Worm (Caenorhabditis elegans): Measurements from ENCODE around the gene mpst-2.

mpst-2 gene

DNA sequence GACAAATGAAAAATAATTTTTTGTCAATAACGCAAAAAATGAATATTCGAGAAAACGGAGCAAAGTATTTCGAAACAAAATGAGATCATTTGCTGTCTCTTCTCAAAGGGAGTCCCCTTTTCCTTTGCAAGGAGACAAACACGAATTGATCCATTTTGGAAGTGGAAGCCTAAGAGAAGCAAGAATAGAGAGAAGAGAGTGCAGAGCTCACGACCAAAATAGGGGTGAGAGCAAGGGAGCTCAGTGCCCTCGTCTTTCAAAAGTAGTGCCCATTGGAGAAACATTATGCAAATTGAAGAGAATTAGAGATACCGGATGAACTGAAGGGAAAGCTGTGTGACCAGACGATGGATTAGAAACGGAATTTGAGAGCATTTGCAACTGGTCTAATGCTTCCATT is 42.0 kb downstream of the mpst-2 start:
- TF ChIP-seq mxl-1 (tag; optimal IDR thresholded peaks at IDR 0.05) (no peak), F37B4.10 (GFP tag; IDR thresholded peaks at IDR 0.05) (no peak), cebp-1 (GFP tag; IDR thresholded peaks at IDR 0.05) (no peak), cebp-1 (tag; optimal IDR thresholded peaks at IDR 0.05) (peak; percentile 44), chd-7 (tag; optimal IDR thresholded peaks at IDR 0.05) (peak; percentile 19), F33H1.4 (GFP tag; IDR thresholded peaks at IDR 0.05) (no peak), snpc-3.4 (tag; optimal IDR thresholded peaks at IDR 0.05) (no peak), attf-6 (GFP tag; IDR thresholded peaks at IDR 0.05) (no peak), Y95B8A.8 (GFP tag; IDR thresholded peaks at IDR 0.05) (no peak), hmg-1.2 (GFP tag; IDR thresholded peaks at IDR 0.05) (peak; percentile 52; the same call in 1 of the 2 replicates), dpff-1 (tag; optimal IDR thresholded peaks at IDR 0.05) (no peak), ama-1 (optimal IDR thresholded peaks at IDR 0.05) (peak; percentile 24), ama-1 (GFP tag; optimal IDR thresholded peaks at IDR 0.05) (no peak), ztf-18 (tag; optimal IDR thresholded peaks at IDR 0.05) (no peak), hmg-20 (GFP tag; IDR thresholded peaks at IDR 0.05) (no peak), ekl-4 (GFP tag; IDR thresholded peaks at IDR 0.05) (no peak), F10E7.11 (tag; optimal IDR thresholded peaks at IDR 0.05) (no peak), sea-2 (GFP tag; IDR thresholded peaks at IDR 0.05) (no peak), F57A8.1 (GFP tag; optimal IDR thresholded peaks at IDR 0.05) (no peak)

DNA sequence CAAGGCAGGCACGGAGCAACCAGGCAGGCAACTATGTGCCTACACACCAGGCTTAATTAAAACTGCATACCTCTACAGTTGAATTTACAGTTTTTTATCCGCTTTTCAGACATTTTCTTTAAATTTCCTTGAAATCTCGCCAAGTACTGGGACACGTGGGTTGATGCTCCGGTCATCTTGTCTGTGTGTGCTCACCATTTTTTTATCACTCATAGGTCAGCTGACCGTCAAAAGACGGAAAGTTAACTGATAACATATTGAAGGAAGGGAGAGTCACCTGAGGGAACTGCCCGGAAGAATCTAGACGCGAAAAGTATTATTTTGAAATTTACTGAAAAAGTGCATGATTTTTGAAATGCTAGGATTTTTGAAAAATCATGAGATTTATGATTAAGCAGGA is 42.7 kb downstream of the mpst-2 start:
- no peak for TF ChIP-seq egl-18 (GFP tag; IDR thresholded peaks at IDR 0.05)
- no peak for TF ChIP-seq Y95B8A.8 (GFP tag; IDR thresholded peaks at IDR 0.05)
- peak; percentile 82 for TF ChIP-seq pha-4 (tag; optimal IDR thresholded peaks at IDR 0.05)
- TF ChIP-seq Y79H2A.3 (GFP tag; conservative IDR thresholded peaks at IDR 0.05): no peak
- TF ChIP-seq nhr-90 (tag; optimal IDR thresholded peaks at IDR 0.05): peak; percentile 37
- 0 out of 2 replicates have a peak, but pooled peaks have one; percentile 19 for TF ChIP-seq F39B2.1 (GFP tag; IDR thresholded peaks at IDR 0.05)
- TF ChIP-seq ztf-26 (tag; optimal IDR thresholded peaks at IDR 0.05): no peak
- TF ChIP-seq Y56A3A.18 (GFP tag; IDR thresholded peaks at IDR 0.05): no peak
- TF ChIP-seq zim-3 (tag; optimal IDR thresholded peaks at IDR 0.05): no peak
- no peak for TF ChIP-seq ceh-100 (GFP tag; IDR thresholded peaks at IDR 0.05)
- TF ChIP-seq B0336.3 (GFP tag; IDR thresholded peaks at IDR 0.05): 0 out of 2 replicates have a peak, but pooled peaks have one; percentile 20
- no peak for TF ChIP-seq hrde-1 (tag; optimal IDR thresholded peaks at IDR 0.05; ENCODE audit: borderline replicate concordance)
- no peak for TF ChIP-seq ztf-18 (tag; optimal IDR thresholded peaks at IDR 0.05)
- no peak for TF ChIP-seq rcor-1 (GFP tag; IDR thresholded peaks at IDR 0.05)
- TF ChIP-seq nfya-1 (tag; optimal IDR thresholded peaks at IDR 0.05; ENCODE audit: borderline replicate concordance, insufficient read depth): no peak
- TF ChIP-seq rpc-1 (optimal IDR thresholded peaks at IDR 0.05): no peak
- TF ChIP-seq rpc-1 (tag; optimal IDR thresholded peaks at IDR 0.05): no peak
- no peak for TF ChIP-seq C17E4.6 (GFP tag; IDR thresholded peaks at IDR 0.05)
- no peak for TF ChIP-seq aptf-2 (GFP tag; conservative IDR thresholded peaks at IDR 0.05)
- no peak for TF ChIP-seq cebp-2 (GFP tag; IDR thresholded peaks at IDR 0.05)
- TF ChIP-seq atf-7 (tag; optimal IDR thresholded peaks at IDR 0.05): peak; percentile 76
- no peak for TF ChIP-seq B0035.1 (tag; optimal IDR thresholded peaks at IDR 0.05)
- TF ChIP-seq lin-26 (GFP tag; IDR thresholded peaks at IDR 0.05): no peak
- no peak for TF ChIP-seq mxl-1 (tag; optimal IDR thresholded peaks at IDR 0.05)
- no peak for TF ChIP-seq F33H1.4 (GFP tag; IDR thresholded peaks at IDR 0.05)
- TF ChIP-seq nhr-27 (tag; optimal IDR thresholded peaks at IDR 0.05): no peak
- TF ChIP-seq lin-54 (GFP tag; optimal IDR thresholded peaks at IDR 0.05): peak; percentile 5
- no peak for TF ChIP-seq attf-3 (GFP tag; conservative IDR thresholded peaks at IDR 0.05)
- no peak for TF ChIP-seq attf-6 (GFP tag; IDR thresholded peaks at IDR 0.05)
- no peak for TF ChIP-seq sea-2 (GFP tag; IDR thresholded peaks at IDR 0.05)
- TF ChIP-seq ets-4 (GFP tag; optimal IDR thresholded peaks at IDR 0.05): peak; percentile 62
- no peak for TF ChIP-seq ztf-6 (GFP tag; IDR thresholded peaks at IDR 0.05)
- TF ChIP-seq dpl-1 (GFP tag; optimal IDR thresholded peaks at IDR 0.05): no peak
- peak; percentile 72 for TF ChIP-seq nhr-80 (tag; optimal IDR thresholded peaks at IDR 0.05)
- no peak for TF ChIP-seq dpff-1 (tag; optimal IDR thresholded peaks at IDR 0.05)
- no peak for TF ChIP-seq ZK185.1 (tag; optimal IDR thresholded peaks at IDR 0.05; ENCODE audit: poor library complexity, severe bottlenecking)
- TF ChIP-seq unc-130 (GFP tag; optimal IDR thresholded peaks at IDR 0.05): no peak

Data from whole organism, young adult.